Fruit fly (Drosophila melanogaster) whole organism, wandering third instar larva: ENCODE data around the gene CG14515.

Source experiments
- CG9705 ChIP-seq: fragments of 200-800 bp; sonication (Bioruptor generic); optimal IDR thresholded peaks from 2 replicates; lab custom pipeline; 2018; ENCODE audit warnings: missing biosample characterization, mild to moderate bottlenecking, missing genetic modification characterization
- GATAd ChIP-seq: sonication (Bioruptor generic); optimal IDR thresholded peaks from 2 replicates; lab custom pipeline; 2016; ENCODE audit warnings: missing biosample characterization, missing genetic modification characterization
- br ChIP-seq: fragments of 200-800 bp; sonication (Bioruptor generic); optimal IDR thresholded peaks from 2 replicates; lab custom pipeline; 2016; ENCODE audit warnings: missing biosample characterization, missing genetic modification characterization
- dmrt93B ChIP-seq: fragments of 200-800 bp; sonication (Bioruptor generic); optimal IDR thresholded peaks from 2 replicates; lab custom pipeline; 2018; ENCODE audit warnings: missing biosample characterization, mild to moderate bottlenecking, missing genetic modification characterization
- psq ChIP-seq: fragments of 200-800 bp; sonication (Bioruptor generic); optimal IDR thresholded peaks from 3 replicates; lab custom pipeline; 2017; ENCODE audit warnings: missing biosample characterization, mild to moderate bottlenecking, missing genetic modification characterization, moderate library complexity
- tai ChIP-seq: sonication (Bioruptor generic); optimal IDR thresholded peaks from 2 replicates; lab custom pipeline; 2016; ENCODE audit warnings: missing biosample characterization, missing genetic modification characterization
- usp ChIP-seq: fragments of >200 bp; optimal IDR thresholded peaks from 2 replicates; lab custom pipeline; 2017; ENCODE audit warnings: missing biosample characterization, missing genetic modification characterization

- TF ChIP-seq GATAd (no peak), psq (GFP tag; lab: Kevin White, UChicago) (no peak), dmrt93B (GFP tag; lab: Kevin White, UChicago) (no peak), br (GFP tag; lab: Kevin White, UChicago) (no peak), tai (GFP tag; lab: Kevin White, UChicago) (no peak), usp (GFP tag; lab: Kevin White, UChicago) (no peak), CG9705 (GFP tag; lab: Kevin White, UChicago) (no peak)
Measured at dm6 chr3R:29216484-29216863, 19.1 kb downstream of the CG14515 start.
